Fruit fly (Drosophila melanogaster): ENCODE results near the gene CG42537.

CG42537 gene

dm6 chr3R:6408467-6408866 is 30.9 kb downstream of the CG42537 start:
- 0 out of 3 replicates have a peak, but pooled peaks have one; percentile 23 for TF ChIP-seq CG3726 (GFP tag; IDR thresholded peaks at IDR 0.05)
- peak; percentile 69 for TF ChIP-seq Ets65A (GFP tag)
- peak; percentile 50 for TF ChIP-seq sens (GFP tag)
- TF ChIP-seq HLH4C (GFP tag; IDR thresholded peaks at IDR 0.05; ENCODE audit: partially characterized antibody), result no peak
- no peak for TF ChIP-seq sc (optimal IDR thresholded peaks at IDR 0.05)
- no peak for TF ChIP-seq sc (GFP tag; optimal IDR thresholded peaks at IDR 0.05)

DNA sequence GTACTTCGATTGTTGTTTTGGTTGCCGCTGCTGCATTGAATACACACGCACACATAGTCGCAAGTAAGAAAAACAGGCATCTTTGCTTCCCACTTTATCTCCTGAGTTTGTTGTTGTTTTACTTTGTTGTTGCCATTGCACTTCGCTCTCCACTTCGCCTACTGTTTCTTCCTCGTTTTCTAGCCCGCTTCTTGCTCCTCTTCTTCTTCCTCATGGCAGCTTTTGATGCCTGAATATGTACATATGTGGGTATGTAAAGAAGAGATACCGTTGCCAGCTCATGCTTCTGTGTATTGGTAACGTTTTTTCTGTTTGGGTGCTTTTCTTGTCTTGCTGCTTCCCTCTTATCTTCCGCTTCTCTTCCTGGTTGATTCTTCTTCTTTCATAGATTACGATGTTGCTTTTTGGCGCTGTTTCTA is 31.6 kb downstream of the CG42537 start:
- no peak for TF ChIP-seq pnt (GFP tag; optimal IDR thresholded peaks at IDR 0.05)
- TF ChIP-seq mam (GFP tag; optimal IDR thresholded peaks at IDR 0.05), result no peak
- peak; percentile 13 for TF ChIP-seq CG2712 (tag; optimal IDR thresholded peaks at IDR 0.05)
- TF ChIP-seq pfk (GFP tag; optimal IDR thresholded peaks at IDR 0.05), result peak; percentile 0
- peak in 1 of 2 experiments; percentile 26 for TF ChIP-seq bsh (GFP tag; optimal IDR thresholded peaks at IDR 0.05)
- TF ChIP-seq stc (GFP tag; IDR thresholded peaks at IDR 0.05), result no peak
- peak; percentile 58 for TF ChIP-seq CG33557 (GFP tag; optimal IDR thresholded peaks at IDR 0.05)
- 0 out of 3 replicates have a peak, but pooled peaks have one; percentile 21 for TF ChIP-seq zfh1 (GFP tag; IDR thresholded peaks at IDR 0.05)
- no peak for TF ChIP-seq jigr1 (GFP tag; IDR thresholded peaks at IDR 0.05)
- TF ChIP-seq az2 (GFP tag; optimal IDR thresholded peaks at IDR 0.05), result no peak
- TF ChIP-seq pros (GFP tag; optimal IDR thresholded peaks at IDR 0.05), result peak; percentile 59
- TF ChIP-seq CG10431 (GFP tag; optimal IDR thresholded peaks at IDR 0.05), result peak; percentile 55
- 0 out of 2 replicates have a peak, but pooled peaks have one; percentile 8 for TF ChIP-seq CG7372 (GFP tag; IDR thresholded peaks at IDR 0.05)
- no peak for TF ChIP-seq p53 (GFP tag; optimal IDR thresholded peaks at IDR 0.05)
- TF ChIP-seq TFAM (GFP tag; optimal IDR thresholded peaks at IDR 0.05), result no peak
- TF ChIP-seq CG32532 (GFP tag; IDR thresholded peaks at IDR 0.05), result no peak
- TF ChIP-seq CG8089 (GFP tag; optimal IDR thresholded peaks at IDR 0.05), result peak; percentile 0
- TF ChIP-seq kah (GFP tag; optimal IDR thresholded peaks at IDR 0.05), result no peak
- no peak for TF ChIP-seq Sox100B (GFP tag; optimal IDR thresholded peaks at IDR 0.05)
- peak; percentile 51; the same call in 2 of the 3 replicates for TF ChIP-seq sr (GFP tag; IDR thresholded peaks at IDR 0.05)
- TF ChIP-seq CG3163 (GFP tag; optimal IDR thresholded peaks at IDR 0.05), result peak; percentile 18
- TF ChIP-seq CG8944 (GFP tag; optimal IDR thresholded peaks at IDR 0.05), result no peak
- no peak for TF ChIP-seq HLH4C (GFP tag; IDR thresholded peaks at IDR 0.05; ENCODE audit: partially characterized antibody)
- TF ChIP-seq CG1529 (GFP tag; optimal IDR thresholded peaks at IDR 0.05), result no peak
- no peak for TF ChIP-seq CG1832 (GFP tag; optimal IDR thresholded peaks at IDR 0.05)
- TF ChIP-seq CG8924 (tag; optimal IDR thresholded peaks at IDR 0.05), result peak; percentile 21
- TF ChIP-seq CG15269 (tag; optimal IDR thresholded peaks at IDR 0.05), result no peak
- TF ChIP-seq E2f1 (GFP tag; IDR thresholded peaks at IDR 0.05), result no peak
- no peak for TF ChIP-seq CG10654 (GFP tag; optimal IDR thresholded peaks at IDR 0.05)
- peak; percentile 16; the same call in 1 of the 2 replicates for TF ChIP-seq sob (GFP tag; IDR thresholded peaks at IDR 0.05)
- TF ChIP-seq Lpt (GFP tag; optimal IDR thresholded peaks at IDR 0.05), result no peak
- no peak for TF ChIP-seq CG2889 (GFP tag; IDR thresholded peaks at IDR 0.05)
- TF ChIP-seq Side (GFP tag; optimal IDR thresholded peaks at IDR 0.05), result peak; percentile 10
- TF ChIP-seq Xrp1 (GFP tag; IDR thresholded peaks at IDR 0.05), result peak; percentile 18; the same call in 1 of the 2 replicates
- TF ChIP-seq danr (GFP tag; IDR thresholded peaks at IDR 0.05), result no peak
- TF ChIP-seq mirr (GFP tag; optimal IDR thresholded peaks at IDR 0.05), result no peak
- TF ChIP-seq MBD-R2 (GFP tag; IDR thresholded peaks at IDR 0.05), result no peak
- peak; percentile 77; the same call in 1 of the 2 replicates for TF ChIP-seq chm (GFP tag; IDR thresholded peaks at IDR 0.05)
- TF ChIP-seq CG17802 (tag; optimal IDR thresholded peaks at IDR 0.05), result no peak
- TF ChIP-seq CG8478 (optimal IDR thresholded peaks at IDR 0.05), result no peak
- no peak for TF ChIP-seq CG16863 (GFP tag; optimal IDR thresholded peaks at IDR 0.05)
- TF ChIP-seq stwl (tag; optimal IDR thresholded peaks at IDR 0.05), result no peak
- TF ChIP-seq ci (GFP tag; IDR thresholded peaks at IDR 0.05), result peak; percentile 55; the same call in 1 of the 3 replicates
- TF ChIP-seq nmo (GFP tag; optimal IDR thresholded peaks at IDR 0.05), result no peak
- TF ChIP-seq CG17385 (GFP tag; optimal IDR thresholded peaks at IDR 0.05), result peak; percentile 89
- TF ChIP-seq CG7745 (tag; optimal IDR thresholded peaks at IDR 0.05), result peak; percentile 23

Measured in whole organism, embryonic.